Worm (Caenorhabditis elegans) whole organism, late embryonic: Measurements from ENCODE around the gene mex-1.
A peak's percentile ranks its signal among the peaks of the same experiment; 100 is the strongest.

ENCODE experiments used
- ama-1 ChIP-seq: fragments of 150-350 bp; optimal IDR thresholded peaks from 2 replicates; lab custom pipeline; 2014
- ceh-34 ChIP-seq: sonication (generic microtip); optimal IDR thresholded peaks from 2 replicates; lab custom pipeline; 2016; ENCODE audit warnings: mild to moderate bottlenecking, missing genetic modification characterization, missing compliant biosample characterization
- sox-4 ChIP-seq: sonication (generic microtip); optimal IDR thresholded peaks from 2 replicates; lab custom pipeline; 2017; ENCODE audit warnings: mild to moderate bottlenecking, missing genetic modification characterization, inconsistent platforms, missing compliant biosample characterization

DNA sequence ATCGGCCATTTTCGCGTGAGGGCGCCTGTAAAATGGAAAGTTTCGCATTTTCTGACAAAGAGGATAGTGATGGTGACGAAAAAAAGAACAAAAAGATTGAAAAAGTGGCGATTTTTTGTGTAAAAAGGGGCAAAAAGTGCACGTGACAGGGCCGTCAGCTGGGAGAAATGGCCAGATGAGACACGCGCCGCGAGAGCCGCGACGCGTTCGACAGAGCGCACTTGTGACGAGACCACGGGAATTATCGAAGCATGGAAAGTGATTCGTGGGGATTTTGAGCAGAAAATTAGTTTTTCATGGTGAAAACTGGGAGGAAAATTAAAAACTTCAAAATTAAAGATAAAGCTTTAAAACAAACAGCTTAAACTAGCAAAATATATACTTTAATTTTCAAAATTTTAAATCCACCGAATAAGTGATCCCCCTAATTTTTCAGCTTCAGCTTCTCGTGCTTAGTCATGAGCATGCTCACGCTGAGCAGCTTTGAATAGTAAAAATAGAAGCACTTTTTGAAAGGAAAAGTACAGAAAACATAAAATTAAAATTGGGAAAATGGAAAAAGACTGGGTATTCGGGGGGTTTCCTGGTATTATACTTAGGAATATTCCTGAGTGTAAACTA, 820 bp upstream of the mex-1 start, which contains the start of gene W03C9.5:
- TF ChIP-seq sox-4 (tag; lab: Kevin White, UChicago) = peak; percentile 70
- peak; percentile 98 for TF ChIP-seq ceh-34 (tag; lab: Kevin White, UChicago)
- TF ChIP-seq ama-1 = no peak
